Fruit fly (Drosophila melanogaster) whole organism, prepupa: ENCODE data around the gene CG31687.

Experiments
- Blimp-1 ChIP-seq: fragments of 200-800 bp; sonication (Bioruptor generic); optimal IDR thresholded peaks from 3 replicates; lab custom pipeline; 2017; ENCODE audit warnings: missing biosample characterization, missing genetic modification characterization, mild to moderate bottlenecking, moderate library complexity, missing genetic modification reagents
- CG10631 ChIP-seq: fragments of 200-800 bp; sonication (Bioruptor generic); optimal IDR thresholded peaks from 2 replicates; lab custom pipeline; 2016; ENCODE audit warnings: missing biosample characterization, missing genetic modification characterization
- CG11294 ChIP-seq: fragments of 200-800 bp; sonication (Bioruptor generic); IDR thresholded peaks from 2 replicates; pipeline ENCODE4 v1.3.6; 2022; ENCODE audit warnings: missing biosample characterization, missing genetic modification characterization
- CG11762 ChIP-seq: fragments of 200-800 bp; sonication (Bioruptor generic); optimal IDR thresholded peaks from 3 replicates; lab custom pipeline; 2016; ENCODE audit warnings: missing biosample characterization, missing genetic modification characterization; ENCODE audit not compliant: insufficient read depth
- CG11902 ChIP-seq: fragments of 200-800 bp; sonication (Bioruptor generic); optimal IDR thresholded peaks from 3 replicates; lab custom pipeline; 2016; ENCODE audit warnings: missing biosample characterization, missing genetic modification characterization
- CG15336 ChIP-seq: fragments of 200-800 bp; sonication (Bioruptor generic); IDR thresholded peaks from 2 replicates; pipeline ENCODE4 v1.3.6; 2022; ENCODE audit warnings: missing biosample characterization, missing genetic modification characterization
- CG16779 ChIP-seq: fragments of 200-800 bp; sonication (Bioruptor generic); optimal IDR thresholded peaks from 3 replicates; lab custom pipeline; 2017; ENCODE audit warnings: missing biosample characterization, mild to moderate bottlenecking, missing genetic modification characterization
- CG3032 ChIP-seq: fragments of 200-800 bp; optimal IDR thresholded peaks from 2 replicates; lab custom pipeline; 2019; ENCODE audit warnings: missing biosample characterization, mild to moderate bottlenecking, missing genetic modification characterization, moderate library complexity
- CG31627 ChIP-seq: fragments of 200-800 bp; sonication (Bioruptor generic); optimal IDR thresholded peaks from 3 replicates; lab custom pipeline; 2016; ENCODE audit warnings: missing biosample characterization, missing genetic modification characterization
- CG32006 ChIP-seq: fragments of 200-800 bp; sonication (Bioruptor generic); optimal IDR thresholded peaks from 3 replicates; lab custom pipeline; 2017; ENCODE audit warnings: missing biosample characterization, mild to moderate bottlenecking, missing genetic modification characterization
- CG3919 ChIP-seq: fragments of 200-800 bp; sonication (Bioruptor generic); optimal IDR thresholded peaks from 3 replicates; lab custom pipeline; 2016; ENCODE audit warnings: missing biosample characterization, missing genetic modification characterization
- CG4318 ChIP-seq: fragments of 200-800 bp; sonication (Bioruptor generic); optimal IDR thresholded peaks from 3 replicates; lab custom pipeline; 2017; ENCODE audit warnings: missing biosample characterization, mild to moderate bottlenecking, missing genetic modification characterization
- CG6163 ChIP-seq: fragments of 200-800 bp; sonication (Bioruptor generic); IDR thresholded peaks from 3 replicates; pipeline ENCODE4 v1.3.6; 2022; ENCODE audit warnings: missing biosample characterization, missing genetic modification characterization
- CG6276 ChIP-seq: fragments of 200-800 bp; sonication (Bioruptor generic); optimal IDR thresholded peaks from 2 replicates; lab custom pipeline; 2017; ENCODE audit warnings: missing biosample characterization, mild to moderate bottlenecking, missing genetic modification characterization
- CG6808 ChIP-seq: fragments of 200-800 bp; sonication (Bioruptor generic); optimal IDR thresholded peaks from 3 replicates; lab custom pipeline; 2017; ENCODE audit warnings: missing biosample characterization, missing genetic modification characterization, mild to moderate bottlenecking, moderate library complexity, missing genetic modification reagents
- CG7368 ChIP-seq: fragments of 200-800 bp; sonication (Bioruptor generic); optimal IDR thresholded peaks from 3 replicates; lab custom pipeline; 2016; ENCODE audit warnings: missing biosample characterization, missing genetic modification characterization
- CG8119 ChIP-seq: fragments of 200-800 bp; sonication (Bioruptor generic); IDR thresholded peaks from 3 replicates; pipeline ENCODE4 v1.3.6; 2022; ENCODE audit warnings: missing biosample characterization, missing genetic modification characterization
- CG8319 ChIP-seq: fragments of 200-800 bp; sonication (Bioruptor generic); optimal IDR thresholded peaks from 3 replicates; lab custom pipeline; 2016; ENCODE audit warnings: missing biosample characterization, missing genetic modification characterization
- CG8632 ChIP-seq: fragments of 200-800 bp; sonication (Bioruptor generic); optimal IDR thresholded peaks from 3 replicates; lab custom pipeline; 2016; ENCODE audit warnings: missing biosample characterization, missing genetic modification characterization
- Eip78C ChIP-seq: fragments of 200-800 bp; sonication (Bioruptor generic); peaks from one replicate; lab custom pipeline; 2016; ENCODE audit warnings: missing biosample characterization, missing genetic modification characterization
- Eip93F ChIP-seq: fragments of 200-800 bp; sonication (Bioruptor generic); optimal IDR thresholded peaks from 2 replicates; lab custom pipeline; 2016; ENCODE audit warnings: missing biosample characterization, mild to moderate bottlenecking, missing genetic modification characterization
- Ets96B ChIP-seq: fragments of 200-800 bp; optimal IDR thresholded peaks from 2 replicates; lab custom pipeline; 2019; ENCODE audit warnings: missing biosample characterization, mild to moderate bottlenecking, missing genetic modification characterization, moderate library complexity
- Gug ChIP-seq: fragments of 200-800 bp; sonication (Bioruptor generic); IDR thresholded peaks from 2 replicates; pipeline ENCODE4 v1.3.6; 2022; ENCODE audit warnings: missing biosample characterization, missing genetic modification characterization
- Hr39 ChIP-seq: fragments of 200-800 bp; sonication (Bioruptor generic); optimal IDR thresholded peaks from 2 replicates; lab custom pipeline; 2016; ENCODE audit warnings: missing biosample characterization, missing genetic modification characterization
- Hr4 ChIP-seq: fragments of 200-800 bp; sonication (Bioruptor generic); optimal IDR thresholded peaks from 3 replicates; lab custom pipeline; 2016; ENCODE audit warnings: missing biosample characterization, missing genetic modification characterization
- Lpt ChIP-seq: fragments of 200-800 bp; sonication (Bioruptor generic); optimal IDR thresholded peaks from 3 replicates; lab custom pipeline; 2016; ENCODE audit warnings: missing biosample characterization, missing genetic modification characterization
- OdsH ChIP-seq: fragments of 200-800 bp; sonication (Bioruptor generic); optimal IDR thresholded peaks from 3 replicates; lab custom pipeline; 2016; ENCODE audit warnings: missing biosample characterization, missing genetic modification characterization
- Smox ChIP-seq: fragments of 200-800 bp; sonication (Bioruptor generic); optimal IDR thresholded peaks from 3 replicates; lab custom pipeline; 2016; ENCODE audit warnings: missing biosample characterization, missing genetic modification characterization
- Sox14 ChIP-seq: fragments of 200-800 bp; sonication (Bioruptor generic); optimal IDR thresholded peaks from 3 replicates; lab custom pipeline; 2016; ENCODE audit warnings: missing biosample characterization, missing genetic modification characterization
- achi ChIP-seq: fragments of 200-800 bp; sonication (Bioruptor generic); optimal IDR thresholded peaks from 3 replicates; lab custom pipeline; 2016; ENCODE audit warnings: missing biosample characterization, missing genetic modification characterization
- acj6 ChIP-seq: fragments of 200-800 bp; sonication (Bioruptor generic); optimal IDR thresholded peaks from 3 replicates; lab custom pipeline; 2016; ENCODE audit warnings: missing biosample characterization, missing genetic modification characterization
- cyc ChIP-seq: fragments of 200-800 bp; sonication (Bioruptor generic); optimal IDR thresholded peaks from 3 replicates; lab custom pipeline; 2016; ENCODE audit warnings: missing biosample characterization, missing genetic modification characterization
- dac ChIP-seq: fragments of 200-800 bp; sonication (Bioruptor generic); optimal IDR thresholded peaks from 2 replicates; lab custom pipeline; 2017; ENCODE audit warnings: missing biosample characterization, mild to moderate bottlenecking, missing genetic modification characterization
- eg ChIP-seq: fragments of 200-800 bp; sonication (Bioruptor generic); IDR thresholded peaks from 3 replicates; pipeline ENCODE4 v1.3.6; 2022; ENCODE audit warnings: missing biosample characterization, missing genetic modification characterization
- fd59A ChIP-seq: fragments of 200-800 bp; sonication (Bioruptor generic); optimal IDR thresholded peaks from 2 replicates; lab custom pipeline; 2017; ENCODE audit warnings: missing biosample characterization, mild to moderate bottlenecking, missing genetic modification characterization, missing genetic modification reagents
- lz ChIP-seq: fragments of 200-800 bp; sonication (Bioruptor generic); optimal IDR thresholded peaks from 3 replicates; lab custom pipeline; 2016; ENCODE audit warnings: missing biosample characterization, missing genetic modification characterization
- net ChIP-seq: fragments of 200-800 bp; sonication (Bioruptor generic); optimal IDR thresholded peaks from 3 replicates; lab custom pipeline; 2016; ENCODE audit warnings: missing biosample characterization, missing genetic modification characterization
- pdm3 ChIP-seq: fragments of 200-800 bp; sonication (Bioruptor generic); optimal IDR thresholded peaks from 3 replicates; lab custom pipeline; 2016; ENCODE audit warnings: missing biosample characterization, missing genetic modification characterization
- salr ChIP-seq, 2 experiments: fragments of 200-800 bp; sonication (Bioruptor generic); optimal IDR thresholded peaks; 3 replicates each; lab custom pipeline; 2016 to 2018; ENCODE audit warnings: missing biosample characterization in 2 of 2, missing genetic modification characterization in 2 of 2, mild to moderate bottlenecking in 1 of 2
- spab ChIP-seq: fragments of 200-800 bp; sonication (Bioruptor generic); optimal IDR thresholded peaks from 2 replicates; lab custom pipeline; 2017; ENCODE audit warnings: missing biosample characterization, mild to moderate bottlenecking, missing genetic modification characterization, missing genetic modification reagents
- ss ChIP-seq, 2 experiments: fragments of 200-800 bp; sonication (Bioruptor generic); optimal IDR thresholded peaks; 2 replicates in 1 of 2; 3 replicates in 1 of 2; lab custom pipeline; 2017 to 2018; ENCODE audit warnings: mild to moderate bottlenecking in 2 of 2, missing biosample characterization in 2 of 2, missing genetic modification characterization in 2 of 2, moderate library complexity in 1 of 2
- svp ChIP-seq: fragments of 200-800 bp; sonication (Bioruptor generic); peaks from one replicate; lab custom pipeline; 2016; ENCODE audit warnings: missing biosample characterization, missing genetic modification characterization
- topi ChIP-seq: fragments of 200-800 bp; sonication (Bioruptor generic); optimal IDR thresholded peaks from 3 replicates; lab custom pipeline; 2016; ENCODE audit warnings: missing biosample characterization, missing genetic modification characterization
- vri ChIP-seq: fragments of 200-800 bp; sonication (Bioruptor generic); optimal IDR thresholded peaks from 3 replicates; lab custom pipeline; 2016; ENCODE audit warnings: missing biosample characterization, mild to moderate bottlenecking, missing genetic modification characterization

The CG31687 gene

dm6 chr2L:20476718-20477277, 26.8 kb downstream of the CG31687 start:
- TF ChIP-seq achi (GFP tag; lab: Kevin White, UChicago) (no peak), CG6163 (GFP tag; lab: Robert Waterston, UW) (0 out of 3 replicates have a peak, but pooled peaks have one; percentile 18), CG3919 (GFP tag; lab: Kevin White, UChicago) (peak; percentile 20), Lpt (GFP tag; lab: Kevin White, UChicago) (peak; percentile 56), Eip78C (GFP tag; lab: Kevin White, UChicago) (peak; percentile 17)

- TF ChIP-seq svp (GFP tag; lab: Kevin White, UChicago) = peak; percentile 61
- TF ChIP-seq Gug (GFP tag; lab: Robert Waterston, UW) = 0 out of 2 replicates have a peak, but pooled peaks have one; percentile 11
- peak; percentile 28 for TF ChIP-seq pdm3 (GFP tag; lab: Kevin White, UChicago)
- TF ChIP-seq CG3919 (GFP tag; lab: Kevin White, UChicago) = peak; percentile 25
- peak; percentile 26 for TF ChIP-seq acj6
- peak; percentile 67 for TF ChIP-seq CG32006
- no peak for TF ChIP-seq CG31627 (GFP tag; lab: Kevin White, UChicago)
- TF ChIP-seq net = peak; percentile 8
- TF ChIP-seq cyc (GFP tag; lab: Kevin White, UChicago) = no peak
- TF ChIP-seq lz (GFP tag; lab: Kevin White, UChicago) = no peak
- TF ChIP-seq vri (GFP tag; lab: Kevin White, UChicago) = no peak
- TF ChIP-seq CG10631 = peak; percentile 53
- TF ChIP-seq fd59A (GFP tag; lab: Kevin White, UChicago) = peak; percentile 1
- no peak for TF ChIP-seq CG11294 (GFP tag; lab: Robert Waterston, UW)
- TF ChIP-seq CG6276 (GFP tag; lab: Kevin White, UChicago) = no peak
- no peak for TF ChIP-seq CG11902
- TF ChIP-seq CG8632 (GFP tag; lab: Kevin White, UChicago) = no peak
- TF ChIP-seq salr (GFP tag; optimal IDR thresholded peaks at IDR 0.05; lab: Kevin White, UChicago) = peak in 1 of 2 experiments; percentile 40
- no peak for TF ChIP-seq Sox14 (GFP tag; lab: Kevin White, UChicago)
- TF ChIP-seq Ets96B = peak; percentile 21
- TF ChIP-seq ss (GFP tag; optimal IDR thresholded peaks at IDR 0.05; lab: Kevin White, UChicago) = no peak
- peak; percentile 34 for TF ChIP-seq OdsH
- TF ChIP-seq CG6808 (GFP tag; lab: Kevin White, UChicago) = no peak
- peak; percentile 17 for TF ChIP-seq CG16779
- peak; percentile 34 for TF ChIP-seq Hr4
- TF ChIP-seq Blimp-1 (GFP tag; lab: Kevin White, UChicago) = no peak
- 0 out of 3 replicates have a peak, but pooled peaks have one; percentile 12 for TF ChIP-seq eg
- peak; percentile 69 for TF ChIP-seq CG8119 (GFP tag; lab: Robert Waterston, UW)
- TF ChIP-seq CG7368 = no peak
- TF ChIP-seq achi (GFP tag; lab: Kevin White, UChicago) = peak; percentile 51
- peak; percentile 68 for TF ChIP-seq Eip78C (GFP tag; lab: Kevin White, UChicago)
- TF ChIP-seq CG3032 (tag; lab: Kevin White, UChicago) = peak; percentile 1
- no peak for TF ChIP-seq topi (GFP tag; lab: Kevin White, UChicago)
- peak; percentile 34 for TF ChIP-seq CG4318 (GFP tag; lab: Kevin White, UChicago)
- peak; percentile 8 for TF ChIP-seq Lpt (GFP tag; lab: Kevin White, UChicago)
- peak; percentile 71 for TF ChIP-seq CG15336 (GFP tag; lab: Robert Waterston, UW)
Observed at dm6 chr2L:20478549-20479238, 28.7 kb downstream of the CG31687 start.

- TF ChIP-seq svp (GFP tag; lab: Kevin White, UChicago) (no peak), CG6808 (GFP tag; lab: Kevin White, UChicago) (no peak), CG32006 (peak; percentile 33), Eip93F (no peak), Smox (GFP tag; lab: Kevin White, UChicago) (no peak), OdsH (peak; percentile 18), CG8119 (GFP tag; lab: Robert Waterston, UW) (peak; percentile 48; the same call in 2 of the 3 replicates), Hr39 (GFP tag; lab: Kevin White, UChicago) (no peak), CG8319 (no peak), CG3919 (GFP tag; lab: Kevin White, UChicago) (peak; percentile 13), CG15336 (GFP tag; lab: Robert Waterston, UW) (0 out of 2 replicates have a peak, but pooled peaks have one; percentile 29), dac (GFP tag; lab: Kevin White, UChicago) (no peak), CG10631 (peak; percentile 20), CG11762 (GFP tag; lab: Kevin White, UChicago) (peak; percentile 7), fd59A (GFP tag; lab: Kevin White, UChicago) (no peak), CG4318 (GFP tag; lab: Kevin White, UChicago) (peak; percentile 18), spab (GFP tag; lab: Kevin White, UChicago) (no peak), CG6276 (GFP tag; lab: Kevin White, UChicago) (peak; percentile 26), topi (GFP tag; lab: Kevin White, UChicago) (no peak), Blimp-1 (GFP tag; lab: Kevin White, UChicago) (no peak), Ets96B (peak; percentile 9), pdm3 (GFP tag; lab: Kevin White, UChicago) (peak; percentile 3), Gug (GFP tag; lab: Robert Waterston, UW) (peak; percentile 44; the same call in 1 of the 2 replicates), achi (GFP tag; lab: Kevin White, UChicago) (peak; percentile 7)
Observed at dm6 chr2L:20479694-20480093, 29.7 kb downstream of the CG31687 start.
